Worm (Caenorhabditis elegans) whole organism, late embryonic: ENCODE measurements around the gene srt-31.

Source experiments
- ets-4 ChIP-seq: sonication (generic microtip); optimal IDR thresholded peaks from 2 replicates; lab custom pipeline; 2016; ENCODE audit warnings: missing genetic modification characterization, missing compliant biosample characterization
- lin-11 ChIP-seq: fragments of 200-800 bp; sonication (Bioruptor generic); optimal IDR thresholded peaks from 2 replicates; lab custom pipeline; 2018; ENCODE audit warnings: mild to moderate bottlenecking, missing genetic modification characterization, missing compliant biosample characterization
- tbx-2 ChIP-seq: sonication (generic microtip); optimal IDR thresholded peaks from 2 replicates; lab custom pipeline; 2016; ENCODE audit warnings: missing genetic modification characterization, missing compliant biosample characterization

DNA sequence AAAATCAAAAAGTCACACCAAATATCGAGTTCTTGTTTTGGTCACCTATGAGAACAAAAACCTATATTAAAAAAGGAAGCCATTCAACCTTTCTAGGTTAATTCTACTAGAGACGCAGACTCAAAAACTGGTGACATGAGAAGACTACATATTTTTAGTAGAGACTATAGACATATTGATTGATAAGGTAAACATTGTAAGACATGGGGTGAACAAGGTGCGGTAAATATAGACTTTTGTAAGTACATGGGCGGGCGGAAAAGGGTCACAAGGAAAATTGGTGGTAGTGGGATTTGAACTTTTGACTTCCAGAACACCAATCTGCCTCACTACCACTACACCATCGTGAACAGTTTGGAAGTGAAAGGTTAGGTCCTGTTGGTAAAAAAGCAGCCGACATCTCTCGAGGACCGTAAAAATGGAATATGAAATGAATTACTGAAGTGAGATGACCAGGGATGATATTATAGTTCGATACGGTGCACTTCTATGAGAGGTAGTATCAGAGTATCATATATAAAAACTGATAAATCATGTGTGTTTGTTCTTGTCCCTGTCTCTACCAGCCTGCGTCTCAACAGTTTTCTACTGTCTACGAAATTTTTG is 11.7 kb downstream of the srt-31 start, which contains the start of gene nhr-212:
- TF ChIP-seq ets-4 (tag; lab: Kevin White, UChicago) = no peak
- TF ChIP-seq tbx-2 (tag; lab: Kevin White, UChicago) = no peak
- TF ChIP-seq lin-11 = no peak
